Fruit fly (Drosophila melanogaster): ENCODE results near the gene Obp22a.

DNA sequence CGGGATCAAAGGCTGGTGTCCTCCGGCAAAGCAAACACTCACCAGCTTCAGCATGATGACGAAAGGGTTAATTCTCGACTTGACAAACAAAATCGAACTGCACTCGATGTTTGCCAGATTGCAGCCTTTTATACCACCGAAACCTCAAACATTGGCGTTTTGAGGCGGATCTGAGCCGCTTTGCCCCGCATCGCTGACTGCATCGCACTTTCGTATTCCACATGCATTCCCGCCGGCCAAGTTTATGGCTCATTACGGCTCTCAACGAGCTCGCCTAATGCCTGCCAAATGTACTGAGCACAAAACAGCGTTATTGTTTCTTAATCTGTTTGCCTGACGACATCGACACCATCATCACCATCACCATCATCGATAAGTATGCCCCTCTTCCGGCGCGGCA, 15.1 kb upstream of the Obp22a start, which contains the start of gene CG15353:
- TF ChIP-seq Eip75B (GFP tag; optimal IDR thresholded peaks at IDR 0.05) (no peak), CG9139 (GFP tag; optimal IDR thresholded peaks at IDR 0.05) (no peak), CG6792 (GFP tag; optimal IDR thresholded peaks at IDR 0.05) (no peak), acj6 (GFP tag; optimal IDR thresholded peaks at IDR 0.05) (no peak), CG6808 (GFP tag; optimal IDR thresholded peaks at IDR 0.05) (no peak), Sox102F (GFP tag; optimal IDR thresholded peaks at IDR 0.05) (no peak), CG8632 (GFP tag; optimal IDR thresholded peaks at IDR 0.05) (no peak), CG16779 (tag; optimal IDR thresholded peaks at IDR 0.05) (no peak), salr (GFP tag; optimal IDR thresholded peaks at IDR 0.05) (no peak), CG1621 (tag; optimal IDR thresholded peaks at IDR 0.05) (no peak), CG10669 (GFP tag; optimal IDR thresholded peaks at IDR 0.05) (no peak)
